Worm (Caenorhabditis elegans): ENCODE results near the gene bath-31.

Gene bath-31

DNA sequence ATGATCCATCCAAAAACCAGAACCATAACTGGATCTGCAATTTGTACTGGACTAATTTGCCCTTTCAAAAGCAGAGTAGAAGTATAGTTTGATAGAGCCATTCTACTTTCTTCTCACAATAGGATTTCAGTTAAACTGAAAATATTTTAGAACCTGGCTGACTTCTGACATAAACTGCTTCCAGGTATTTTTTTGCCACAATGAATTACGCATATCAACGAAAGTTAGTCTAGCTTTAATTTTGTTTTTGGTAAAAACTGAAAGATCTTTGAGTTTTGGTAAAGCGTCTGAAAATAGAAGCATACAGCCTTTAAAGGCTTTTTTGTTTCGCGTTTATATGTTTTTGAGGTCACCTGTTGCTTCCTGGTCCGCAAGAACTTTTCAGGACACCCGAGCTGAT is 41.1 kb upstream of the bath-31 start, which contains the start of gene srx-101:
srx-101 (minus strand) TSS at position 101 of the 400 bp plus-strand sequence.
- no peak for TF ChIP-seq let-526 (GFP tag; IDR thresholded peaks at IDR 0.05)
- TF ChIP-seq nhr-90 (tag; optimal IDR thresholded peaks at IDR 0.05), result no peak
- no peak for TF ChIP-seq ceh-58 (GFP tag; IDR thresholded peaks at IDR 0.05)
- TF ChIP-seq ztf-26 (tag; optimal IDR thresholded peaks at IDR 0.05), result no peak
- no peak for TF ChIP-seq xnd-1 (tag; optimal IDR thresholded peaks at IDR 0.05)
- TF ChIP-seq hmg-1.2 (GFP tag; IDR thresholded peaks at IDR 0.05), result no peak
- TF ChIP-seq egrh-3 (GFP tag; IDR thresholded peaks at IDR 0.05), result no peak
- TF ChIP-seq zfh-2 (GFP tag; conservative IDR thresholded peaks at IDR 0.05), result no peak
- no peak for TF ChIP-seq T26A5.8 (tag; optimal IDR thresholded peaks at IDR 0.05)

DNA sequence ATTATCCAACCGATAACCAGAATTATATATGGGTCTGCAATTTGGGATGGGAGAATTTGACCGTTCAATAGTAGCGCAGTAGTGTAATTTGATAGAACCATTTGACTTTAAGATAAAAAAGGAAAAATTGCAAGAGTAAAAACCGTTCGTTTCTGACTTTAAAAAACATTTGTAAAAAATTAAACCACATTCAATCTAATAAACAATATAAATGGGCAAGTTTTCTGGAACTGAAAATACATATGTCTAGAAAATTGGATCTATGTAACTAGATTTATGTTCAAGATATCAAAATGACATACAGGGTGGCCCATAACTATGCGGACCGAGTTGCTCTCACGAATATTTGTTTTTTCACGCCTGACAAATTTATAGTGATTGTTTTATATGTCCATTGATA is 37.1 kb upstream of the bath-31 start, which contains the start of gene srx-102:
srx-102 (minus strand) TSS at position 101 of the 400 bp plus-strand sequence.
- TF ChIP-seq hmg-20 (GFP tag; IDR thresholded peaks at IDR 0.05) (no peak), sptf-2 (GFP tag; optimal IDR thresholded peaks at IDR 0.05) (no peak), C17E4.6 (GFP tag; IDR thresholded peaks at IDR 0.05) (no peak), snpc-3.4 (tag; optimal IDR thresholded peaks at IDR 0.05) (no peak), dpl-1 (GFP tag; optimal IDR thresholded peaks at IDR 0.05) (no peak), tbx-9 (tag; optimal IDR thresholded peaks at IDR 0.05; ENCODE audit: borderline replicate concordance) (no peak), ztf-28 (GFP tag; IDR thresholded peaks at IDR 0.05) (no peak), hrde-1 (tag; optimal IDR thresholded peaks at IDR 0.05; ENCODE audit: borderline replicate concordance) (no peak), aptf-3 (GFP tag; IDR thresholded peaks at IDR 0.05) (no peak), lag-1 (GFP tag; IDR thresholded peaks at IDR 0.05) (no peak), nfyb-1 (GFP tag; IDR thresholded peaks at IDR 0.05) (no peak), B0019.2 (GFP tag; conservative IDR thresholded peaks at IDR 0.05) (no peak), F55B11.4 (tag; optimal IDR thresholded peaks at IDR 0.05; ENCODE audit: borderline replicate concordance, insufficient read depth) (no peak), T07F8.4 (tag; optimal IDR thresholded peaks at IDR 0.05) (no peak), ztf-26 (tag; optimal IDR thresholded peaks at IDR 0.05) (no peak), nhr-120 (GFP tag; IDR thresholded peaks at IDR 0.05) (no peak), hlh-12 (tag; optimal IDR thresholded peaks at IDR 0.05) (no peak), rcor-1 (GFP tag; IDR thresholded peaks at IDR 0.05) (no peak), tlf-1 (GFP tag; optimal IDR thresholded peaks at IDR 0.05) (no peak), ZK185.1 (tag; optimal IDR thresholded peaks at IDR 0.05; ENCODE audit: poor library complexity, severe bottlenecking) (no peak)

DNA sequence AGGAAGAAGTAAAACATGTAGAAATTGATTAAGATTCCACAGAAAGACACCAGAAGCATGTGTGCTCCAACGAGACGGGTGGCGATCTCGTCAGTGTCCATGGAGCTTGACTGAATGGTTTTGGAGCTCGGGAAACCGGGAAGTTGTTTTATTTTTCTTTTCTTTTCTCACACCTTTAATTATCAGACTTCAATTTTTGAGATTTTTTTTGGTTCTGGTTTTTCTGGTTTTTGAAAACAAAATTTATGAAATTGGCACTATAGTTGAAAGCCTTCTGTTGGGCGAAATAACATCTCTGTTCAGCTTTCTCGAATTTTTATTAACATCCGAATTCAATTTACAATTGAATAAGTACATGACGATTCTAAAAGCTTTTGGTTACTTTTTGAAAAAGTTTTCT is 32.2 kb upstream of the bath-31 start, which contains the start of gene srx-104:
srx-104 (minus strand) TSS at position 101 of the 400 bp plus-strand sequence.
- TF ChIP-seq Y56A3A.18 (GFP tag; IDR thresholded peaks at IDR 0.05) (no peak), snpc-1.1 (tag; optimal IDR thresholded peaks at IDR 0.05; ENCODE audit: insufficient read depth) (no peak), ztf-6 (GFP tag; IDR thresholded peaks at IDR 0.05) (no peak), athp-1 (tag; optimal IDR thresholded peaks at IDR 0.05) (no peak)

DNA sequence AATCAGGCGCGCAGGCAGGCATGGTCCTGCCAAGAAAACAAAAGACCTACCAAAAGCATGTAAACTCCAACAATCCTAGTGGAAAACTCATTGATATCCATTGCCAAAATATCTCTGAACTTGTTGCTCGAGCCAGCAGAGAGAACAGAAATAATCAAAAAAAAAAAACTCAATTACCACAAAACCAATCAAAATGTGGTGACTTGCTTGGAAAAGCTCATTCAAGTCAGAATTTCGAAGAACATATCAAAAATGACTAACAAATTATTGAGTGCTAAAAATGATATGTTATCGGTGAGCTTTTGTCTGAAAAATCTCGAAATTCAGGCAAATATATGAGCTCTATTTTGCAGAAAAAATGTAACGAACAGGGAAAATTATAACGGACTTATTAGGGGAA is 30.5 kb upstream of the bath-31 start, which contains the start of gene srx-105:
srx-105 (minus strand) TSS at position 101 of the 400 bp plus-strand sequence.
- TF ChIP-seq athp-1 (tag; optimal IDR thresholded peaks at IDR 0.05) (no peak), ceh-58 (GFP tag; IDR thresholded peaks at IDR 0.05) (no peak), fkh-3 (tag; optimal IDR thresholded peaks at IDR 0.05) (no peak), hmg-20 (GFP tag; IDR thresholded peaks at IDR 0.05) (no peak), F39B2.1 (GFP tag; IDR thresholded peaks at IDR 0.05) (no peak), F22D6.2 (tag; optimal IDR thresholded peaks at IDR 0.05) (no peak), F55B11.4 (tag; optimal IDR thresholded peaks at IDR 0.05; ENCODE audit: borderline replicate concordance, insufficient read depth) (no peak), egl-44 (GFP tag; IDR thresholded peaks at IDR 0.05) (no peak), lin-54 (GFP tag; optimal IDR thresholded peaks at IDR 0.05) (no peak), him-1 (tag; optimal IDR thresholded peaks at IDR 0.05) (no peak), F33H1.4 (GFP tag; IDR thresholded peaks at IDR 0.05) (no peak), madf-8 (GFP tag; conservative IDR thresholded peaks at IDR 0.05) (no peak), lsl-1 (GFP tag; optimal IDR thresholded peaks at IDR 0.05) (no peak)

Data from whole organism, young adult.